Comparison of ENCODE assay signal across 1 fruit fly cellular context in the genomic region with DNA sequence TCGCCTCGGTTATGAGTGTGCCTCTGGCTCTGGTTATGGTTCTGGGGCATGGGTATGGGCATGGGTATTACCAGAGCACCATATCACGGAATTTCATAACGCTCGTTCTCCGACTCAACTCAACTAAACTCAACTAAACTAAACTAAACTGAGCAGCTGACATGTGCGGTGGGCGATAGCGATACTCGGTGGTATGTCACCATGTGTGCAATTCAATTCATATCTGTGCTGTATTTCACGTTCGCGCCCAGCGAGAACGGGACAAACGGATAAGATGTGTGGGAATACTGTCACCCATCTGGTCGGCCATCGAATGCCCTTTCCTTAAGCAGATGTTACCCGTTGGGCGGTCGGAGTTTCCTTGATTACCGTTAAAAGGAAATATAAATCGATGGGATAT.
TF ChIP-seq lines count a peak whose summit lies in the region.

CG12177 (minus strand) TSS at position 239 of the 400 bp plus-strand sequence.

TF ChIP-seq in whole organism, embryonic, 481 proteins besides CTCF, POLR2A, EP300 and RAD21 (continued from another document):
- peak in 1 of 2 experiments; percentile 66 for TF ChIP-seq Pdp1 (GFP tag; optimal IDR thresholded peaks at IDR 0.05; lab: Kevin White, UChicago)
- peak; percentile 64 for TF ChIP-seq mirr (GFP tag; optimal IDR thresholded peaks at IDR 0.05; lab: Kevin White, UChicago)
- TF ChIP-seq CG13287 (GFP tag; IDR thresholded peaks at IDR 0.05; lab: Robert Waterston, UW; ENCODE audit: partially characterized antibody) = 0 out of 2 replicates have a peak, but pooled peaks have one; percentile 13
- peak; percentile 97 for TF ChIP-seq twi (tag; optimal IDR thresholded peaks at IDR 0.05; lab: Kevin White, UChicago)
- TF ChIP-seq CG34376 (GFP tag; optimal IDR thresholded peaks at IDR 0.05; lab: Kevin White, UChicago) = peak; percentile 86
TF ChIP-seq in whole organism, embryonic: peak in this region for 30.
